Fruit fly (Drosophila melanogaster) Kc167 (cell line): ENCODE results near the gene CG8916.

Source experiments
- h ChIP-seq: fragments of >200 bp; optimal IDR thresholded peaks from 3 replicates; lab custom pipeline; 2018; ENCODE audit warnings: missing external identifiers
- psq ChIP-seq: fragments of >200 bp; optimal IDR thresholded peaks from 2 replicates; lab custom pipeline; 2017; ENCODE audit warnings: missing external identifiers
- ttk ChIP-seq: sonication (Bioruptor generic); optimal IDR thresholded peaks from 2 replicates; lab custom pipeline; 2017; ENCODE audit warnings: missing external identifiers

- no peak for TF ChIP-seq h (lab: Kevin White, UChicago)
- TF ChIP-seq psq = no peak
- TF ChIP-seq ttk (lab: Kevin White, UChicago) = no peak
Observed at dm6 chrX:15921655-15922054, at the start of gene CG8916.
